Fruit fly (Drosophila melanogaster) Kc167 (cell line): ENCODE measurements around the gene CG7194.

Experiments used
- Myc ChIP-seq: fragments of >200 bp; optimal IDR thresholded peaks from 2 replicates; lab custom pipeline; 2017; ENCODE audit warnings: missing external identifiers
- Sin3A ChIP-seq: fragments of >200 bp; optimal IDR thresholded peaks from 2 replicates; lab custom pipeline; 2018; ENCODE audit warnings: missing external identifiers
- h ChIP-seq: fragments of >200 bp; optimal IDR thresholded peaks from 3 replicates; lab custom pipeline; 2018; ENCODE audit warnings: missing external identifiers
- psq ChIP-seq: fragments of >200 bp; optimal IDR thresholded peaks from 2 replicates; lab custom pipeline; 2017; ENCODE audit warnings: missing external identifiers
- ttk ChIP-seq: sonication (Bioruptor generic); optimal IDR thresholded peaks from 2 replicates; lab custom pipeline; 2017; ENCODE audit warnings: missing external identifiers

dm6 chr3L:8334338-8334737 is 30.5 kb upstream of the CG7194 start:
- TF ChIP-seq h (lab: Kevin White, UChicago) (no peak), Sin3A (lab: Kevin White, UChicago) (no peak), Myc (lab: Kevin White, UChicago) (no peak), ttk (lab: Kevin White, UChicago) (no peak), psq (lab: Kevin White, UChicago) (no peak)
